Worm (Caenorhabditis elegans) whole organism, late embryonic: Measurements from ENCODE around the gene W09G10.9.

Source experiments
- C38D4.7 ChIP-seq: fragments of 200-800 bp; sonication (Bioruptor generic); optimal IDR thresholded peaks from 2 replicates; lab custom pipeline; 2018; ENCODE audit warnings: mild to moderate bottlenecking, missing genetic modification characterization, moderate library complexity, missing compliant biosample characterization
- K09A11.1 ChIP-seq: sonication (generic microtip); optimal IDR thresholded peaks from 2 replicates; lab custom pipeline; 2017; ENCODE audit warnings: antibody characterized with exemption, mild to moderate bottlenecking, missing genetic modification characterization, missing compliant biosample characterization; ENCODE audit not compliant: insufficient read depth
- T23F11.4 ChIP-seq: fragments of 200-800 bp; sonication (Bioruptor generic); optimal IDR thresholded peaks from 2 replicates; lab custom pipeline; 2018; ENCODE audit warnings: mild to moderate bottlenecking, missing genetic modification characterization, missing compliant biosample characterization
- Y22D7AL.16 ChIP-seq: sonication (generic microtip); optimal IDR thresholded peaks from 2 replicates; lab custom pipeline; 2016; ENCODE audit warnings: missing genetic modification characterization, missing compliant biosample characterization
- ama-1 ChIP-seq: fragments of 150-350 bp; optimal IDR thresholded peaks from 2 replicates; lab custom pipeline; 2014
- ceh-14 ChIP-seq: sonication (generic microtip); optimal IDR thresholded peaks from 2 replicates; lab custom pipeline; 2016; ENCODE audit warnings: missing genotype, missing genetic modification characterization, missing compliant biosample characterization
- ceh-19 ChIP-seq: fragments of 200-800 bp; sonication (Bioruptor generic); optimal IDR thresholded peaks from 2 replicates; lab custom pipeline; 2018; ENCODE audit warnings: mild to moderate bottlenecking, missing genetic modification characterization, missing compliant biosample characterization
- ceh-24 ChIP-seq: sonication (generic microtip); optimal IDR thresholded peaks from 2 replicates; lab custom pipeline; 2016; ENCODE audit warnings: mild to moderate bottlenecking, missing genetic modification characterization, missing compliant biosample characterization
- ceh-6 ChIP-seq: fragments of 200-800 bp; sonication (Bioruptor generic); optimal IDR thresholded peaks from 2 replicates; lab custom pipeline; 2018; ENCODE audit warnings: mild to moderate bottlenecking, missing genetic modification characterization, missing compliant biosample characterization
- ceh-9 ChIP-seq: sonication (generic microtip); optimal IDR thresholded peaks from 2 replicates; lab custom pipeline; 2016; ENCODE audit warnings: mild to moderate bottlenecking, missing genetic modification characterization, inconsistent platforms, missing compliant biosample characterization
- che-1 ChIP-seq: sonication (generic microtip); optimal IDR thresholded peaks from 2 replicates; lab custom pipeline; 2016; ENCODE audit warnings: mild to moderate bottlenecking, missing genetic modification characterization, missing compliant biosample characterization
- dmd-4 ChIP-seq: sonication (generic microtip); optimal IDR thresholded peaks from 2 replicates; lab custom pipeline; 2016; ENCODE audit warnings: borderline replicate concordance, missing genetic modification characterization, missing compliant biosample characterization
- elt-2 ChIP-seq: sonication (generic microtip); optimal IDR thresholded peaks from 2 replicates; lab custom pipeline; 2016; ENCODE audit warnings: missing genetic modification reagents, missing genetic modification characterization, missing compliant biosample characterization
- ets-4 ChIP-seq: sonication (generic microtip); optimal IDR thresholded peaks from 2 replicates; lab custom pipeline; 2016; ENCODE audit warnings: missing genetic modification characterization, missing compliant biosample characterization
- eyg-1 ChIP-seq: sonication (generic microtip); optimal IDR thresholded peaks from 2 replicates; lab custom pipeline; 2016; ENCODE audit warnings: missing genotype, missing genetic modification characterization, missing compliant biosample characterization
- fax-1 ChIP-seq: sonication (generic microtip); optimal IDR thresholded peaks from 2 replicates; lab custom pipeline; 2016; ENCODE audit warnings: missing genotype, missing genetic modification characterization, missing compliant biosample characterization
- gmeb-2 ChIP-seq: sonication (generic microtip); optimal IDR thresholded peaks from 2 replicates; lab custom pipeline; 2016; ENCODE audit warnings: missing genetic modification characterization, inconsistent platforms, missing compliant biosample characterization
- hlh-15 ChIP-seq: sonication (generic microtip); optimal IDR thresholded peaks from 2 replicates; lab custom pipeline; 2016; ENCODE audit warnings: missing genetic modification characterization, missing compliant biosample characterization
- hlh-8 ChIP-seq: sonication (generic microtip); optimal IDR thresholded peaks from 2 replicates; lab custom pipeline; 2016; ENCODE audit warnings: missing genotype, missing genetic modification characterization, missing compliant biosample characterization
- lin-11 ChIP-seq: fragments of 200-800 bp; sonication (Bioruptor generic); optimal IDR thresholded peaks from 2 replicates; lab custom pipeline; 2018; ENCODE audit warnings: mild to moderate bottlenecking, missing genetic modification characterization, missing compliant biosample characterization
- madf-2 ChIP-seq: sonication (generic microtip); optimal IDR thresholded peaks from 2 replicates; lab custom pipeline; 2017; ENCODE audit warnings: missing genetic modification characterization, missing compliant biosample characterization
- mec-3 ChIP-seq: sonication (generic microtip); optimal IDR thresholded peaks from 2 replicates; lab custom pipeline; 2016; ENCODE audit warnings: borderline replicate concordance, missing genetic modification characterization, missing compliant biosample characterization
- nfya-1 ChIP-seq: sonication (generic microtip); optimal IDR thresholded peaks from 2 replicates; lab custom pipeline; 2017; ENCODE audit warnings: missing genetic modification characterization, mild to moderate bottlenecking, missing compliant biosample characterization, antibody characterized with exemption, moderate library complexity
- nhr-11 ChIP-seq: fragments of 150-350 bp; optimal IDR thresholded peaks from 2 replicates; lab custom pipeline; 2014; ENCODE audit warnings: missing biosample characterization, missing genetic modification characterization
- nhr-232 ChIP-seq: sonication (generic microtip); optimal IDR thresholded peaks from 2 replicates; lab custom pipeline; 2016; ENCODE audit warnings: missing genetic modification characterization, missing compliant biosample characterization
- npax-4 ChIP-seq: sonication (generic microtip); optimal IDR thresholded peaks from 2 replicates; lab custom pipeline; 2016; ENCODE audit warnings: missing genetic modification characterization, missing compliant biosample characterization
- odd-2 ChIP-seq: sonication (generic microtip); optimal IDR thresholded peaks from 2 replicates; lab custom pipeline; 2017; ENCODE audit warnings: antibody characterized with exemption, mild to moderate bottlenecking, missing genetic modification characterization, missing compliant biosample characterization
- pag-3 ChIP-seq: sonication (generic microtip); optimal IDR thresholded peaks from 2 replicates; lab custom pipeline; 2016; ENCODE audit warnings: missing compliant biosample characterization, missing genetic modification characterization, borderline replicate concordance
- pat-9 ChIP-seq: fragments of 200-800 bp; sonication (Bioruptor generic); optimal IDR thresholded peaks from 2 replicates; lab custom pipeline; 2018; ENCODE audit warnings: mild to moderate bottlenecking, missing genetic modification characterization, moderate library complexity, missing compliant biosample characterization
- pha-2 ChIP-seq: sonication (generic microtip); optimal IDR thresholded peaks from 2 replicates; lab custom pipeline; 2017; ENCODE audit warnings: mild to moderate bottlenecking, missing genetic modification characterization, missing compliant biosample characterization
- pha-4 ChIP-seq: fragments of 150-350 bp; optimal IDR thresholded peaks from 2 replicates; lab custom pipeline; 2018; ENCODE audit warnings: missing biosample characterization, missing genetic modification reagents, missing genetic modification characterization
- pqm-1 ChIP-seq: sonication (generic microtip); optimal IDR thresholded peaks from 2 replicates; lab custom pipeline; 2016; ENCODE audit warnings: missing genetic modification characterization, missing compliant biosample characterization
- ref-2 ChIP-seq: sonication (generic microtip); optimal IDR thresholded peaks from 2 replicates; lab custom pipeline; 2016; ENCODE audit warnings: missing genetic modification characterization, missing compliant biosample characterization
- unc-3 ChIP-seq, 2 experiments: fragments of 200-800 bp in 1 of 2; sonication (Bioruptor generic) in 1 of 2; sonication (generic microtip) in 1 of 2; conservative IDR thresholded peaks in 1 of 2; optimal IDR thresholded peaks in 1 of 2; 2 replicates each; pipeline versions ENCODE4 v1.3.6 to Lab custom; 2016 to 2022; ENCODE audit warnings: missing compliant biosample characterization in 2 of 2, missing genetic modification characterization in 2 of 2, missing genetic modification reagents in 1 of 2
- unc-42 ChIP-seq: sonication (generic microtip); optimal IDR thresholded peaks from 2 replicates; lab custom pipeline; 2016; ENCODE audit warnings: missing genotype, missing genetic modification characterization, missing compliant biosample characterization
- unc-55 ChIP-seq: sonication (generic microtip); optimal IDR thresholded peaks from 2 replicates; lab custom pipeline; 2017; ENCODE audit warnings: missing biosample characterization, missing genetic modification reagents, missing genetic modification characterization
- zip-5 ChIP-seq: sonication (generic microtip); optimal IDR thresholded peaks from 2 replicates; lab custom pipeline; 2016; ENCODE audit warnings: missing genetic modification characterization, missing compliant biosample characterization
- ztf-16 ChIP-seq: sonication (generic microtip); optimal IDR thresholded peaks from 2 replicates; lab custom pipeline; 2017; ENCODE audit warnings: missing genetic modification characterization, missing compliant biosample characterization

Gene W09G10.9

ce11 chrII:3520988-3521850, at the start of gene W09G10.9 (continued):
- TF ChIP-seq unc-42 (tag; lab: Kevin White, UChicago) (no peak), elt-2 (tag; lab: Kevin White, UChicago) (peak; percentile 84), mec-3 (no peak), unc-55 (GFP tag; lab: Kevin White, UChicago) (no peak), zip-5 (peak; percentile 51), unc-3 (GFP tag; conservative IDR thresholded peaks at IDR 0.05; lab: Robert Waterston, UW) (peak; percentile 90), unc-3 (tag; optimal IDR thresholded peaks at IDR 0.05; lab: Kevin White, UChicago) (peak; percentile 71), gmeb-2 (tag; lab: Kevin White, UChicago) (peak; percentile 60), hlh-8 (tag; lab: Kevin White, UChicago) (no peak), ztf-16 (peak; percentile 57), nhr-232 (peak; percentile 65), che-1 (tag; lab: Kevin White, UChicago) (peak; percentile 74), Y22D7AL.16 (tag; lab: Kevin White, UChicago) (peak; percentile 55), pag-3 (tag; lab: Kevin White, UChicago) (no peak), nhr-11 (tag; lab: Kevin White, UChicago) (no peak), C38D4.7 (GFP tag; lab: Kevin White, UChicago) (peak; percentile 63), K09A11.1 (tag; lab: Kevin White, UChicago) (peak; percentile 26), nfya-1 (tag; lab: Kevin White, UChicago) (peak; percentile 57)
- TF ChIP-seq, all 69 proteins: peak for 48

ce11 chrII:3472316-3472715, 49.3 kb upstream of the W09G10.9 start, which contains the start of gene Y49F6B.12:
Gene Y49F6B.12, minus strand, starts transcription at chrII:3472416.
- TF ChIP-seq dmd-4 (tag; lab: Kevin White, UChicago), result no peak
- no peak for TF ChIP-seq eyg-1 (tag; lab: Kevin White, UChicago)
- no peak for TF ChIP-seq unc-3 (GFP tag; conservative IDR thresholded peaks at IDR 0.05; lab: Robert Waterston, UW)
- no peak for TF ChIP-seq unc-3 (tag; optimal IDR thresholded peaks at IDR 0.05; lab: Kevin White, UChicago)
- no peak for TF ChIP-seq hlh-15 (tag; lab: Kevin White, UChicago)
- TF ChIP-seq ceh-19 (GFP tag; lab: Kevin White, UChicago), result no peak
- no peak for TF ChIP-seq ceh-6 (GFP tag; lab: Kevin White, UChicago)
- no peak for TF ChIP-seq ama-1 (lab: Kevin White, UChicago)
- TF ChIP-seq npax-4 (tag; lab: Kevin White, UChicago), result no peak
- TF ChIP-seq pha-4, result no peak

ce11 chrII:3472817-3473216, 48.8 kb upstream of the W09G10.9 start, which contains the start of gene Y49F6B.6:
Gene Y49F6B.6, plus strand, starts transcription at chrII:3473117.
- TF ChIP-seq fax-1 (tag; lab: Kevin White, UChicago) (no peak), odd-2 (no peak), unc-3 (GFP tag; conservative IDR thresholded peaks at IDR 0.05; lab: Robert Waterston, UW) (no peak), unc-3 (tag; optimal IDR thresholded peaks at IDR 0.05; lab: Kevin White, UChicago) (no peak), pha-2 (tag; lab: Kevin White, UChicago) (no peak), ceh-9 (tag; lab: Kevin White, UChicago) (no peak), ceh-19 (GFP tag; lab: Kevin White, UChicago) (no peak)

ce11 chrII:3473744-3474143, 47.9 kb upstream of the W09G10.9 start, which contains the start of gene sdz-32:
Gene sdz-32, plus strand, starts transcription at chrII:3474044.
- TF ChIP-seq lin-11 (tag; lab: Kevin White, UChicago) (no peak), ref-2 (tag; lab: Kevin White, UChicago) (no peak), zip-5 (no peak), ets-4 (no peak), ceh-14 (tag; lab: Kevin White, UChicago) (no peak), unc-3 (GFP tag; conservative IDR thresholded peaks at IDR 0.05; lab: Robert Waterston, UW) (no peak), unc-3 (tag; optimal IDR thresholded peaks at IDR 0.05; lab: Kevin White, UChicago) (no peak), gmeb-2 (tag; lab: Kevin White, UChicago) (no peak), madf-2 (tag; lab: Kevin White, UChicago) (no peak), T23F11.4 (GFP tag; lab: Kevin White, UChicago) (no peak), pat-9 (tag; lab: Kevin White, UChicago) (no peak), pqm-1 (no peak), ceh-24 (no peak)
